Fruit fly (Drosophila melanogaster): ENCODE results near the gene Osi3.

DNA sequence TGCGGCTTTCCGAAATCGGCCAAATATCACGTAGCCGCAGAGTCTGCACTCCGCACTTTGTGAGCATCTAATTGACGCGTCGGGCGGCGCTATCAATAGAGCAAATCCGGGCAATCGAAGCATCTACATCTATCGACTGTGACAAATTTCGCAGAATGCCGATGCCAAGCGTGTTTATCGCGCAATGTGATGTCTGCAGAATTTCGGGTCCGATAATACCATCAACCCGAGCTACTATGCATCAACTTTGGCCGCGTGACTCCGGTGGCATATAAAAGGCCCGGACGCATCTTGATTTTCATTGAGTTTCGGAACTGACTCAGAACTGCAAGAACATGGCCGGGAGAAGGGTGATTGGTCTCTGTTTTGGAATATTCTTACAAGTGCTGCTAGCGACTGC is 48.4 kb upstream of the Osi3 start, which contains the start of gene CG1077:
- no peak for TF ChIP-seq pad (GFP tag; optimal IDR thresholded peaks at IDR 0.05)
- TF ChIP-seq tj (GFP tag; optimal IDR thresholded peaks at IDR 0.05): no peak
- no peak for TF ChIP-seq kay (GFP tag; ENCODE audit: borderline replicate concordance)
- TF ChIP-seq toe (GFP tag; optimal IDR thresholded peaks at IDR 0.05): no peak
- TF ChIP-seq Mnt (GFP tag; optimal IDR thresholded peaks at IDR 0.05): no peak
- TF ChIP-seq CG11617 (GFP tag; optimal IDR thresholded peaks at IDR 0.05): no peak
- TF ChIP-seq bab1 (GFP tag; optimal IDR thresholded peaks at IDR 0.05): no peak
- TF ChIP-seq cic (GFP tag; optimal IDR thresholded peaks at IDR 0.05): no peak
- no peak for TF ChIP-seq CG33017 (tag; optimal IDR thresholded peaks at IDR 0.05)
- TF ChIP-seq CG7101 (tag; optimal IDR thresholded peaks at IDR 0.05): no peak
- TF ChIP-seq Clk (GFP tag; optimal IDR thresholded peaks at IDR 0.05): no peak
- TF ChIP-seq CG7045 (GFP tag; optimal IDR thresholded peaks at IDR 0.05): no peak
- TF ChIP-seq CG14711 (tag; optimal IDR thresholded peaks at IDR 0.05): no peak
- TF ChIP-seq ovo (GFP tag; optimal IDR thresholded peaks at IDR 0.05): no peak

Data from whole organism, adult.